Worm (Caenorhabditis elegans): ENCODE data around the gene C29E4.14.

DNA sequence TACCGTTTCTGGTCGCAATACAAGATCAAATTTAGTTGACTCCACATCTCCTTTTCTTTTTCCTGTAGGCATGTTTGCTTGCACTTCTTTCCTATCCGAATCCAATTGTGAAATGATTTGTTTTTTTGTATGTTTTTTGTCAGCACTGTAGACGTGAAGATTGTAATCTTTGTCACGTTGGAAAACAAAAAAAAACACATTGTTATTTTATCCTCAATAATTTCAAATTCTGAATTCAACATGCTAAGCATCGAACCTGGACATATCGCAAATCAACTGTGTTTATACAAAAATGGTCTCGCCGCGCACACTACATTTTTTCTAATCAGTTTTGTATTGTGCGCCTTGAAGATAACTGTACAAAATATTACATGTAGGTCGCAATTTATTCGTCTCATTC, 6.4 kb upstream of the C29E4.14 start, which contains the start of gene ZK688.12:
- TF ChIP-seq lin-13 (GFP tag; optimal IDR thresholded peaks at IDR 0.05), result no peak
- TF ChIP-seq ets-5 (GFP tag; IDR thresholded peaks at IDR 0.05), result no peak
- TF ChIP-seq nhr-77 (tag; optimal IDR thresholded peaks at IDR 0.05), result no peak
- TF ChIP-seq elt-2 (tag; optimal IDR thresholded peaks at IDR 0.05), result no peak
- TF ChIP-seq ceh-63 (GFP tag; optimal IDR thresholded peaks at IDR 0.05), result no peak
- no peak for TF ChIP-seq nhr-76 (tag; optimal IDR thresholded peaks at IDR 0.05)
- TF ChIP-seq pag-3 (tag; optimal IDR thresholded peaks at IDR 0.05; ENCODE audit: borderline replicate concordance, insufficient read depth), result no peak
- no peak for TF ChIP-seq ztf-11 (tag; optimal IDR thresholded peaks at IDR 0.05)
- no peak for TF ChIP-seq fkh-10 (GFP tag; optimal IDR thresholded peaks at IDR 0.05)
- TF ChIP-seq nhr-71 (tag; optimal IDR thresholded peaks at IDR 0.05), result no peak
- TF ChIP-seq ceh-90 (tag; optimal IDR thresholded peaks at IDR 0.05), result no peak
